Worm (Caenorhabditis elegans): ENCODE results near the gene skr-15.

DNA sequence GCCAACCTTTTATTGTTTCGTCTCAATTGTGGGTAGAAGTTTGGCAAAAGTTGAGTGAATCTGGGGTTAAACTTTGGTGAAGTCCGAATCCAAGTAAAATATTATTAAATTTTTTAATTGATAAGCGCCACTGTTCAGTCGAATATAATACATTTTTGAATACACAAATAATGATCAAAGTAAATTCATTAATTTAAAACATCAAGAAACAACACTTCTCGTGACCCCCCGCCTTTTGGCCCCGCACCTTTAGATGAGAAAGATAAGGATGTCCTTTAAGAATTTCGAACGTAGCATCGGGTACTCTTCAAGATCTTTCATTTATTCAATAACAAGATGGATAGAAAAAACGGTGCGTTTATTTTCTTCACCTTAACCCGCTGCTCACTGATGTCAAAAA lies 28.7 kb downstream of the skr-15 start, which contains the start of gene nhr-257:
- TF ChIP-seq pha-4 (tag; optimal IDR thresholded peaks at IDR 0.05) (no peak), hlh-15 (tag; optimal IDR thresholded peaks at IDR 0.05) (no peak), dve-1 (tag; optimal IDR thresholded peaks at IDR 0.05) (no peak), sox-4 (tag; optimal IDR thresholded peaks at IDR 0.05) (no peak), ztf-16 (tag; optimal IDR thresholded peaks at IDR 0.05) (no peak), ama-1 (optimal IDR thresholded peaks at IDR 0.05) (no peak), mec-3 (tag; optimal IDR thresholded peaks at IDR 0.05; ENCODE audit: borderline replicate concordance) (no peak), elt-4 (tag; optimal IDR thresholded peaks at IDR 0.05) (no peak), nfya-1 (tag; optimal IDR thresholded peaks at IDR 0.05) (no peak), pag-3 (tag; optimal IDR thresholded peaks at IDR 0.05; ENCODE audit: borderline replicate concordance) (no peak)

All from whole organism, late embryonic.